Worm (Caenorhabditis elegans): Measurements from ENCODE around the gene Y51H7C.1.

DNA sequence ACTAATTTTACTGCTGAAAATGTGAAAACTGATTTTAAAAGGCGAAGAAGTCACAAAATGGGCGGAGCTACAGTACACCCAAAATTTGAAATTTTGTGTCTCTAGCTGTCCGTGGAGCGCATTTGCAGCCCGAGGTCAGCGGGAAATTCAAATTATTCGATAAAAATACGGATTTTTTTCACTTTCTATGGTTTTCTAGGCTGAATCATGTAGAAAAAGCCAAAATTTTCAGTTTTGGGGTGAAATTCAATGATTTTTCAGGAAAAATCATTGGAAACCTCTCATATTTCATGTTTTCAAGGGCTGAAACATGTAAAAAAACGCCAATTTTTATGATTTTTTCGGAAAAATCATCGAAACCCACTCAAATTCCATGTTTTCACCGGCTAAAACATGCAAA is 23.3 kb downstream of the Y51H7C.1 start:
- no peak for TF ChIP-seq ama-1 (optimal IDR thresholded peaks at IDR 0.05)
- no peak for TF ChIP-seq flt-1 (GFP tag; IDR thresholded peaks at IDR 0.05)
- no peak for TF ChIP-seq ets-7 (tag; optimal IDR thresholded peaks at IDR 0.05)
- no peak for TF ChIP-seq ceh-36 (tag; optimal IDR thresholded peaks at IDR 0.05)
- no peak for TF ChIP-seq aly-1 (tag; optimal IDR thresholded peaks at IDR 0.05)
- no peak for TF ChIP-seq hmg-4 (GFP tag; optimal IDR thresholded peaks at IDR 0.05)
- no peak for TF ChIP-seq F13C5.2 (tag; optimal IDR thresholded peaks at IDR 0.05)
- TF ChIP-seq scrt-1 (GFP tag; IDR thresholded peaks at IDR 0.05), result no peak
- TF ChIP-seq tbx-11 (GFP tag; IDR thresholded peaks at IDR 0.05), result no peak
- TF ChIP-seq pes-1 (GFP tag; IDR thresholded peaks at IDR 0.05), result no peak
- TF ChIP-seq tra-4 (tag; optimal IDR thresholded peaks at IDR 0.05), result no peak
- TF ChIP-seq ceh-13 (GFP tag; optimal IDR thresholded peaks at IDR 0.05), result no peak
- TF ChIP-seq B0310.2 (tag; optimal IDR thresholded peaks at IDR 0.05), result no peak
